Worm (Caenorhabditis elegans) whole organism, mixed stage, embryonic: Measurements from ENCODE around the gene C46F2.1.

ENCODE experiments used
- ceh-39 ChIP-seq: fragments of 150-350 bp; optimal IDR thresholded peaks from 2 replicates; lab custom pipeline; 2014; ENCODE audit warnings: missing biosample characterization, missing genetic modification characterization
- ces-1 ChIP-seq: fragments of 150-350 bp; optimal IDR thresholded peaks from 2 replicates; lab custom pipeline; 2014; ENCODE audit warnings: missing biosample characterization, missing genetic modification reagents, missing genetic modification characterization
- elt-1 ChIP-seq: sonication (generic microtip); optimal IDR thresholded peaks from 2 replicates; lab custom pipeline; 2017; ENCODE audit warnings: missing genetic modification characterization, mild to moderate bottlenecking, missing compliant biosample characterization, antibody characterized with exemption, moderate library complexity, borderline replicate concordance; ENCODE audit not compliant: insufficient read depth
- flh-1 ChIP-seq: fragments of 200-800 bp; sonication (Bioruptor generic); optimal IDR thresholded peaks from 2 replicates; lab custom pipeline; 2018; ENCODE audit warnings: mild to moderate bottlenecking, missing genetic modification characterization, moderate library complexity, missing compliant biosample characterization
- mep-1 ChIP-seq: fragments of 150-350 bp; optimal IDR thresholded peaks from 2 replicates; lab custom pipeline; 2017; ENCODE audit warnings: missing biosample characterization, missing genetic modification reagents, missing genetic modification characterization, inconsistent platforms
- nhr-12 ChIP-seq: fragments of 150-350 bp; optimal IDR thresholded peaks from 2 replicates; lab custom pipeline; 2014; ENCODE audit warnings: missing biosample characterization, missing genetic modification characterization
- nhr-2 ChIP-seq: fragments of 150-350 bp; optimal IDR thresholded peaks from 2 replicates; lab custom pipeline; 2014; ENCODE audit warnings: missing biosample characterization, missing genetic modification characterization
- nhr-76 ChIP-seq: sonication (generic microtip); optimal IDR thresholded peaks from 2 replicates; lab custom pipeline; 2017; ENCODE audit warnings: missing biosample characterization, missing genetic modification characterization
- pha-4 ChIP-seq: fragments of 150-350 bp; optimal IDR thresholded peaks from 2 replicates; lab custom pipeline; 2018; ENCODE audit warnings: missing biosample characterization, missing genetic modification reagents, missing genetic modification characterization
- snpc-4 ChIP-seq: fragments of 150-350 bp; optimal IDR thresholded peaks from 2 replicates; lab custom pipeline; 2014; ENCODE audit warnings: missing biosample characterization, missing genetic modification characterization
- sptf-1 ChIP-seq: sonication (generic microtip); optimal IDR thresholded peaks from 2 replicates; lab custom pipeline; 2017; ENCODE audit warnings: mild to moderate bottlenecking, missing genetic modification characterization, moderate library complexity, missing compliant biosample characterization
- tbx-8 ChIP-seq: fragments of 200-800 bp; sonication (Bioruptor generic); optimal IDR thresholded peaks from 2 replicates; lab custom pipeline; 2018; ENCODE audit warnings: mild to moderate bottlenecking, missing genetic modification characterization, moderate library complexity, missing compliant biosample characterization
- unc-39 ChIP-seq: fragments of 150-350 bp; optimal IDR thresholded peaks from 2 replicates; lab custom pipeline; 2014; ENCODE audit warnings: missing biosample characterization, missing genetic modification characterization
- unc-62 ChIP-seq: fragments of 150-350 bp; optimal IDR thresholded peaks from 2 replicates; lab custom pipeline; 2014; ENCODE audit warnings: missing biosample characterization, missing genetic modification reagents, missing genetic modification characterization

DNA sequence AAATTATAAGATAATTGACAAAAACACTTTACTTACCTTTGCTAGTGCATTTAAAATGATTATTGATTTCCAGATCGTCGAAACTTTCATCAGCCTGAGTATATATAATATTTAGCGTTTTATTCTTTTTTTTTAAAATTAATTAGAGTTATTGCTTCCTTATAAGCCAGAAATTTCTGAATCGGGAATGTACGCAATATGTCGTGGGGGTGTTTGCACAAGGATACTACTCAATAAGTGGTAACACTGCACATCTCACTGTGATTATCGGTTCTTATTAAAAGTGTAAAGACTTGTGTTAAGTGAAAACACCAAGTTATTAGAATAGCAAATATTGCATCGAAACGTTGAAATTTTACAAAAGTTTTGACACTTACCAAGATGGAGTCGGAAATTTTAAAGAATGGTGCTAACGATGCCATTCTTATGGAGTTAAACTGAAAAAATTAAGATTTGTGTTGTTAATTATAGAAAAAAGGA, 20.0 kb upstream of the C46F2.1 start, which contains the start of gene dim-1:
- TF ChIP-seq nhr-12 (no peak), unc-39 (no peak), pha-4 (no peak), mep-1 (tag; lab: Kevin White, UChicago) (no peak), ceh-39 (tag; lab: Kevin White, UChicago) (no peak), snpc-4 (no peak), ces-1 (GFP tag; lab: Kevin White, UChicago) (peak; percentile 52), flh-1 (no peak), nhr-2 (tag; lab: Kevin White, UChicago) (no peak), elt-1 (no peak), nhr-76 (no peak), unc-62 (GFP tag; lab: Kevin White, UChicago) (no peak), tbx-8 (GFP tag; lab: Kevin White, UChicago) (no peak), sptf-1 (tag; lab: Kevin White, UChicago) (no peak)
